Worm (Caenorhabditis elegans) whole organism, mixed stage, embryonic: ENCODE results near the gene ace-1.

Source experiments
- M03D4.4 ChIP-seq: sonication (generic microtip); optimal IDR thresholded peaks from 2 replicates; lab custom pipeline; 2017; ENCODE audit warnings: mild to moderate bottlenecking, missing genetic modification characterization, missing compliant biosample characterization
- bed-3 ChIP-seq: fragments of 200-800 bp; sonication (Bioruptor generic); optimal IDR thresholded peaks from 3 replicates; lab custom pipeline; 2018; ENCODE audit warnings: mild to moderate bottlenecking, missing genetic modification characterization, moderate library complexity, missing compliant biosample characterization
- blmp-1 ChIP-seq: fragments of 150-350 bp; optimal IDR thresholded peaks from 2 replicates; lab custom pipeline; 2014; ENCODE audit warnings: missing biosample characterization, missing genetic modification characterization
- ceh-39 ChIP-seq: fragments of 150-350 bp; optimal IDR thresholded peaks from 2 replicates; lab custom pipeline; 2014; ENCODE audit warnings: missing biosample characterization, missing genetic modification characterization
- ceh-43 ChIP-seq: fragments of 200-800 bp; sonication (Bioruptor generic); optimal IDR thresholded peaks from 2 replicates; lab custom pipeline; 2018; ENCODE audit warnings: mild to moderate bottlenecking, missing genetic modification characterization, moderate library complexity, missing compliant biosample characterization
- ceh-83 ChIP-seq: fragments of 200-800 bp; sonication (Bioruptor generic); optimal IDR thresholded peaks from 2 replicates; lab custom pipeline; 2018; ENCODE audit warnings: mild to moderate bottlenecking, missing genetic modification characterization, missing compliant biosample characterization
- ces-1 ChIP-seq: fragments of 150-350 bp; optimal IDR thresholded peaks from 2 replicates; lab custom pipeline; 2014; ENCODE audit warnings: missing biosample characterization, missing genetic modification reagents, missing genetic modification characterization
- elt-3 ChIP-seq: fragments of 150-350 bp; optimal IDR thresholded peaks from 2 replicates; lab custom pipeline; 2014; ENCODE audit warnings: missing biosample characterization, missing genetic modification characterization
- flh-1 ChIP-seq: fragments of 200-800 bp; sonication (Bioruptor generic); optimal IDR thresholded peaks from 2 replicates; lab custom pipeline; 2018; ENCODE audit warnings: mild to moderate bottlenecking, missing genetic modification characterization, moderate library complexity, missing compliant biosample characterization
- ham-2 ChIP-seq: fragments of 200-800 bp; sonication (Bioruptor generic); optimal IDR thresholded peaks from 2 replicates; lab custom pipeline; 2018; ENCODE audit warnings: mild to moderate bottlenecking, missing genetic modification characterization, missing compliant biosample characterization
- hlh-1 ChIP-seq: fragments of 150-350 bp; optimal IDR thresholded peaks from 2 replicates; lab custom pipeline; 2014; ENCODE audit warnings: missing biosample characterization, missing genetic modification reagents, missing genetic modification characterization
- lin-13 ChIP-seq: fragments of 150-350 bp; optimal IDR thresholded peaks from 2 replicates; lab custom pipeline; 2014; ENCODE audit warnings: missing biosample characterization, missing genetic modification characterization
- lin-32 ChIP-seq: fragments of 200-800 bp; sonication (Bioruptor generic); optimal IDR thresholded peaks from 2 replicates; lab custom pipeline; 2018; ENCODE audit warnings: mild to moderate bottlenecking, missing genetic modification characterization, missing compliant biosample characterization
- lsy-2 ChIP-seq: fragments of 150-350 bp; optimal IDR thresholded peaks from 2 replicates; lab custom pipeline; 2014; ENCODE audit warnings: missing biosample characterization, missing genetic modification characterization
- mab-5 ChIP-seq: fragments of 150-350 bp; optimal IDR thresholded peaks from 2 replicates; lab custom pipeline; 2014; ENCODE audit warnings: missing biosample characterization, missing genetic modification characterization
- mep-1 ChIP-seq: fragments of 150-350 bp; optimal IDR thresholded peaks from 2 replicates; lab custom pipeline; 2017; ENCODE audit warnings: missing biosample characterization, missing genetic modification reagents, missing genetic modification characterization, inconsistent platforms
- nhr-12 ChIP-seq: fragments of 150-350 bp; optimal IDR thresholded peaks from 2 replicates; lab custom pipeline; 2014; ENCODE audit warnings: missing biosample characterization, missing genetic modification characterization
- nhr-2 ChIP-seq: fragments of 150-350 bp; optimal IDR thresholded peaks from 2 replicates; lab custom pipeline; 2014; ENCODE audit warnings: missing biosample characterization, missing genetic modification characterization
- nhr-237 ChIP-seq: fragments of 150-350 bp; optimal IDR thresholded peaks from 2 replicates; lab custom pipeline; 2014; ENCODE audit warnings: missing biosample characterization, missing genetic modification characterization
- nhr-28 ChIP-seq: fragments of 150-350 bp; optimal IDR thresholded peaks from 2 replicates; lab custom pipeline; 2014; ENCODE audit warnings: missing biosample characterization, missing genetic modification characterization
- nhr-76 ChIP-seq: sonication (generic microtip); optimal IDR thresholded peaks from 2 replicates; lab custom pipeline; 2017; ENCODE audit warnings: missing biosample characterization, missing genetic modification characterization
- pha-4 ChIP-seq: fragments of 150-350 bp; optimal IDR thresholded peaks from 2 replicates; lab custom pipeline; 2018; ENCODE audit warnings: missing biosample characterization, missing genetic modification reagents, missing genetic modification characterization
- sem-2 ChIP-seq: fragments of 200-800 bp; sonication (Bioruptor generic); optimal IDR thresholded peaks from 2 replicates; lab custom pipeline; 2018; ENCODE audit warnings: mild to moderate bottlenecking, missing genetic modification characterization, missing compliant biosample characterization
- snpc-4 ChIP-seq: fragments of 150-350 bp; optimal IDR thresholded peaks from 2 replicates; lab custom pipeline; 2014; ENCODE audit warnings: missing biosample characterization, missing genetic modification characterization
- sptf-1 ChIP-seq: sonication (generic microtip); optimal IDR thresholded peaks from 2 replicates; lab custom pipeline; 2017; ENCODE audit warnings: mild to moderate bottlenecking, missing genetic modification characterization, moderate library complexity, missing compliant biosample characterization
- tbx-8 ChIP-seq: fragments of 200-800 bp; sonication (Bioruptor generic); optimal IDR thresholded peaks from 2 replicates; lab custom pipeline; 2018; ENCODE audit warnings: mild to moderate bottlenecking, missing genetic modification characterization, moderate library complexity, missing compliant biosample characterization
- unc-120 ChIP-seq: sonication (generic microtip); optimal IDR thresholded peaks from 2 replicates; lab custom pipeline; 2017; ENCODE audit warnings: missing genetic modification characterization, missing compliant biosample characterization; ENCODE audit not compliant: poor library complexity, severe bottlenecking
- unc-39 ChIP-seq: fragments of 150-350 bp; optimal IDR thresholded peaks from 2 replicates; lab custom pipeline; 2014; ENCODE audit warnings: missing biosample characterization, missing genetic modification characterization
- unc-62 ChIP-seq: fragments of 150-350 bp; optimal IDR thresholded peaks from 2 replicates; lab custom pipeline; 2014; ENCODE audit warnings: missing biosample characterization, missing genetic modification reagents, missing genetic modification characterization
- zip-8 ChIP-seq: fragments of 150-350 bp; optimal IDR thresholded peaks from 2 replicates; lab custom pipeline; 2014; ENCODE audit warnings: missing biosample characterization, missing genetic modification characterization
- ztf-11 ChIP-seq: fragments of 150-350 bp; optimal IDR thresholded peaks from 2 replicates; lab custom pipeline; 2014; ENCODE audit warnings: missing biosample characterization, missing genetic modification characterization

The ace-1 gene

DNA sequence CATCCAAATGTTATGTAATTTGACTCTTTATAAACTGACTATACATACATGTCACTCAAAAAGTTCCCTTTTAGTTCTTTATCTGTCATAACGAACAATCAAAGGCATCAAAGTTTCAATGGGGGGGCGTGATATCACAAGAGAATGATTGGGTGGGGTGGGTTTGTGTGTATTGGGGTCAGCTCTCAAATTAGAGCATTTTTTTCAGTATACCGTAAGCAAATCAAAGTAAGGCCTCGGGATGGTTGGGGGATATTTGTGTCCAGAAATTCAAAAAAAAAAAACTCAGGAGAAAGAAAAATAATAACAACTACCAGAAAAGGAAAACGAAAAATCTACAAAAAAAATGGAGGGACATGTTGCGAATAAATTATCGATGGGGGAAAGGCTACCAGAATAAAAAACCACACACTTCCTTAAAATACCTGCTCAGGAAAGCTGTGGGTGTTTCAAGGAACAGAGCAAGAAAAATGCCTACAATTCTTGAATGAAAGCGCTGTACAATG, 31.4 kb downstream of the ace-1 start, which contains the start of gene F01G12.18:
F01G12.18 (minus strand) TSS at position 51 of the 506 bp plus-strand sequence.
- TF ChIP-seq lin-13 (tag; lab: Kevin White, UChicago): no peak
- TF ChIP-seq bed-3 (GFP tag; lab: Kevin White, UChicago): no peak
- TF ChIP-seq sem-2 (GFP tag; lab: Kevin White, UChicago): no peak
- no peak for TF ChIP-seq nhr-28 (tag; lab: Kevin White, UChicago)
- TF ChIP-seq, all 35 proteins: peak for 0

DNA sequence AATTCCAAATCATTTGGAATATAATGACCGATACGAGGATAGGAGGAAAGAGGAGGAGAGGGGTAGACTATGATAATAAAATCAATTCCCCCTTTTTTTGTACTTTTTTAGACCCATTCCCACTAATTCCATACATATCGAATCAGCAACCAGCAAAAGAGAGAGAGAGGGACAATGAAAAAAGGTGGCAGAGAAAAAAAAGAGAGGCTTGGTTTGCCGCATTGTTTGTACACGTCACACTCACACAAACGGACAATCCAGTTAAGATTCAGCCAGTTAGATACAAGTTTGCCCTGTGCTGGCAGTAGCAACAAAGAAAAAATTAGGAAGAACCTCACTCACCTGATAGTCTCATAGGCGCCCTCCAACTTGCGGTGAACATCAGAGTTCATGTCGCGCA, 33.8 kb downstream of the ace-1 start:
- TF ChIP-seq tbx-8 (no peak), unc-120 (tag; lab: Kevin White, UChicago) (peak; percentile 8)

DNA sequence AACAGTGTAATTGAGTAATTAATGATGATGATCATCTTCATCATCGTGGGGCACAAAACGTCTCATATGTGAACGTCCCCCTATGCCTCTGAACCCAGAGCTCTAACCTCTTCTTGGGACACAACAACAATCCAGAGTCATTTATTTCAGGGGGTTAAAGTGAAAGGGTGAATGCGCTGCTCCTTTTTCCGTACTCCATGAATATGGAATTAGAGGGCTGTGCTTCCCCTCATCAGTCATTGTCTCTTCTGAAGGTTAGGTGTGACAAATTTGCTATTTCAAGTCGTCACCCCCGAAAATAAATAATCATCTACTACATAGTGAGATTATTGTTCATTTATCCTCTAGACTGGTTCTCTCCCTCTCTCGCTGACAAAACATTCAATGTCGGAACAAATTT, 35.2 kb downstream of the ace-1 start:
- peak; percentile 5 for TF ChIP-seq unc-62
- TF ChIP-seq snpc-4 (tag; lab: Kevin White, UChicago): no peak
- TF ChIP-seq, all 35 proteins: peak for 1

ce11 chrX:16402787-16403186, 35.7 kb downstream of the ace-1 start:
- no peak for TF ChIP-seq ceh-83 (GFP tag; lab: Kevin White, UChicago)
- TF ChIP-seq mep-1 (tag; lab: Kevin White, UChicago): no peak
- TF ChIP-seq tbx-8: no peak
- no peak for TF ChIP-seq pha-4
- TF ChIP-seq sem-2 (GFP tag; lab: Kevin White, UChicago): no peak
- TF ChIP-seq ceh-39 (tag; lab: Kevin White, UChicago): no peak
- TF ChIP-seq hlh-1 (tag; lab: Kevin White, UChicago): no peak
- no peak for TF ChIP-seq M03D4.4
- no peak for TF ChIP-seq mab-5 (tag; lab: Kevin White, UChicago)
- no peak for TF ChIP-seq lin-13 (tag; lab: Kevin White, UChicago)
- TF ChIP-seq nhr-12 (tag; lab: Kevin White, UChicago): no peak
- TF ChIP-seq sptf-1: no peak
- TF ChIP-seq lsy-2 (tag; lab: Kevin White, UChicago): no peak
- TF ChIP-seq blmp-1: no peak
- TF ChIP-seq nhr-2: no peak
- no peak for TF ChIP-seq ham-2 (GFP tag; lab: Kevin White, UChicago)
- TF ChIP-seq ces-1 (GFP tag; lab: Kevin White, UChicago): no peak

- TF ChIP-seq elt-3 (tag; lab: Kevin White, UChicago) (no peak), unc-120 (tag; lab: Kevin White, UChicago) (peak; percentile 7), nhr-12 (tag; lab: Kevin White, UChicago) (no peak), ceh-43 (GFP tag; lab: Kevin White, UChicago) (no peak), hlh-1 (tag; lab: Kevin White, UChicago) (no peak), lin-32 (GFP tag; lab: Kevin White, UChicago) (no peak), ceh-83 (GFP tag; lab: Kevin White, UChicago) (peak; percentile 69), blmp-1 (no peak), flh-1 (GFP tag; lab: Kevin White, UChicago) (no peak), snpc-4 (tag; lab: Kevin White, UChicago) (no peak)
- TF ChIP-seq, all 35 proteins: peak for 2
Measured at ce11 chrX:16403424-16403823, 36.3 kb downstream of the ace-1 start.

- TF ChIP-seq M03D4.4: no peak
- TF ChIP-seq ceh-83 (GFP tag; lab: Kevin White, UChicago): no peak
- no peak for TF ChIP-seq snpc-4 (tag; lab: Kevin White, UChicago)
- no peak for TF ChIP-seq nhr-237 (tag; lab: Kevin White, UChicago)
- no peak for TF ChIP-seq ceh-39 (tag; lab: Kevin White, UChicago)
- no peak for TF ChIP-seq blmp-1
- TF ChIP-seq ham-2 (GFP tag; lab: Kevin White, UChicago): no peak
- TF ChIP-seq nhr-76 (tag; lab: Kevin White, UChicago): no peak
- TF ChIP-seq bed-3 (GFP tag; lab: Kevin White, UChicago): no peak
- TF ChIP-seq ceh-43 (GFP tag; lab: Kevin White, UChicago): no peak
- TF ChIP-seq nhr-2: no peak
- TF ChIP-seq zip-8 (tag; lab: Kevin White, UChicago): no peak
- TF ChIP-seq sem-2 (GFP tag; lab: Kevin White, UChicago): no peak
- TF ChIP-seq sptf-1: no peak
- TF ChIP-seq unc-39 (tag; lab: Kevin White, UChicago): no peak
- no peak for TF ChIP-seq hlh-1 (tag; lab: Kevin White, UChicago)
- TF ChIP-seq ztf-11 (tag; lab: Kevin White, UChicago): no peak
Measured at ce11 chrX:16404815-16405214, 37.7 kb downstream of the ace-1 start.
